Worm (Caenorhabditis elegans) whole organism, young adult: ENCODE measurements around the gene ced-9.

Experiments
- B0035.1 ChIP-seq: sonication (generic microtip); optimal IDR thresholded peaks from 2 replicates; lab custom pipeline; 2016; ENCODE audit warnings: missing genetic modification characterization, mild to moderate bottlenecking, missing compliant biosample characterization, missing genotype, missing genetic modification reagents
- B0261.1 ChIP-seq: sonication (generic microtip); optimal IDR thresholded peaks from 2 replicates; lab custom pipeline; 2016; ENCODE audit warnings: mild to moderate bottlenecking, missing genetic modification characterization, moderate library complexity, missing compliant biosample characterization
- D2030.7 ChIP-seq: fragments of 200-800 bp; sonication (Bioruptor generic); IDR thresholded peaks from 2 replicates; pipeline ENCODE4 v1.3.6; 2022; ENCODE audit warnings: missing genetic modification reagents, missing genetic modification characterization, missing compliant biosample characterization
- F10E7.11 ChIP-seq: sonication (generic microtip); optimal IDR thresholded peaks from 2 replicates; lab custom pipeline; 2017; ENCODE audit warnings: mild to moderate bottlenecking, missing genetic modification characterization, moderate library complexity, missing compliant biosample characterization
- F33H1.4 ChIP-seq: fragments of 200-800 bp; sonication (Bioruptor generic); IDR thresholded peaks from 2 replicates; pipeline ENCODE4 v1.3.6; 2022; ENCODE audit warnings: missing genetic modification reagents, missing genetic modification characterization, missing compliant biosample characterization
- F37B4.10 ChIP-seq: fragments of 200-800 bp; sonication (Bioruptor generic); IDR thresholded peaks from 2 replicates; pipeline ENCODE4 v1.3.6; 2022; ENCODE audit warnings: missing genetic modification characterization, missing compliant biosample characterization
- F49E8.2 ChIP-seq: sonication (generic microtip); optimal IDR thresholded peaks from 3 replicates; lab custom pipeline; 2017; ENCODE audit warnings: missing genetic modification characterization, mild to moderate bottlenecking, missing compliant biosample characterization, antibody characterized with exemption, moderate library complexity; ENCODE audit not compliant: insufficient read depth
- F55B11.4 ChIP-seq: sonication (generic microtip); optimal IDR thresholded peaks from 2 replicates; lab custom pipeline; 2016; ENCODE audit warnings: missing compliant biosample characterization, missing genetic modification characterization, borderline replicate concordance; ENCODE audit not compliant: insufficient read depth
- F57C9.4 ChIP-seq: sonication (generic microtip); optimal IDR thresholded peaks from 2 replicates; lab custom pipeline; 2017; ENCODE audit warnings: mild to moderate bottlenecking, missing genetic modification characterization, missing compliant biosample characterization
- K12H6.12 ChIP-seq: fragments of 200-800 bp; sonication (Bioruptor generic); optimal IDR thresholded peaks from 2 replicates; lab custom pipeline; 2018; ENCODE audit warnings: mild to moderate bottlenecking, missing genetic modification characterization, missing compliant biosample characterization
- T07F8.4 ChIP-seq: sonication (generic microtip); optimal IDR thresholded peaks from 2 replicates; lab custom pipeline; 2016; ENCODE audit warnings: mild to moderate bottlenecking, missing genetic modification characterization, moderate library complexity, missing compliant biosample characterization
- Y53F4B.3 ChIP-seq: fragments of 200-800 bp; sonication (Bioruptor generic); IDR thresholded peaks from 2 replicates; pipeline ENCODE4 v1.3.6; 2022; ENCODE audit warnings: missing genetic modification reagents, missing genetic modification characterization, missing compliant biosample characterization
- Y53G8AR.9 ChIP-seq: fragments of 200-800 bp; sonication (Bioruptor generic); conservative IDR thresholded peaks from 2 replicates; pipeline ENCODE4 v1.3.6; 2022; ENCODE audit warnings: missing genetic modification reagents, missing genetic modification characterization, missing compliant biosample characterization
- Y56A3A.18 ChIP-seq: fragments of 200-800 bp; sonication (Bioruptor generic); IDR thresholded peaks from 2 replicates; pipeline ENCODE4 v1.3.6; 2022; ENCODE audit warnings: missing genetic modification reagents, missing genetic modification characterization, missing compliant biosample characterization
- Y95B8A.8 ChIP-seq: fragments of 200-800 bp; sonication (Bioruptor generic); IDR thresholded peaks from 2 replicates; pipeline ENCODE4 v1.3.6; 2022; ENCODE audit warnings: missing genetic modification reagents, missing genetic modification characterization, missing compliant biosample characterization
- ZK185.1 ChIP-seq: sonication (generic microtip); optimal IDR thresholded peaks from 2 replicates; lab custom pipeline; 2016; ENCODE audit warnings: mild to moderate bottlenecking, missing genetic modification characterization, missing compliant biosample characterization; ENCODE audit not compliant: poor library complexity, severe bottlenecking
- atf-7 ChIP-seq: sonication (generic microtip); optimal IDR thresholded peaks from 2 replicates; lab custom pipeline; 2017; ENCODE audit warnings: mild to moderate bottlenecking, missing genetic modification characterization, missing compliant biosample characterization
- attf-3 ChIP-seq: fragments of 200-800 bp; sonication (Bioruptor generic); conservative IDR thresholded peaks from 2 replicates; pipeline ENCODE4 v1.3.6; 2022; ENCODE audit warnings: missing genetic modification reagents, missing genetic modification characterization, missing compliant biosample characterization
- attf-5 ChIP-seq: fragments of 200-800 bp; sonication (Bioruptor generic); optimal IDR thresholded peaks from 2 replicates; lab custom pipeline; 2018; ENCODE audit warnings: mild to moderate bottlenecking, missing genetic modification characterization, missing compliant biosample characterization
- attf-6 ChIP-seq: fragments of 200-800 bp; sonication (Bioruptor generic); IDR thresholded peaks from 2 replicates; pipeline ENCODE4 v1.3.6; 2022; ENCODE audit warnings: missing genetic modification reagents, missing genetic modification characterization, missing compliant biosample characterization
- bed-2 ChIP-seq: fragments of 200-800 bp; sonication (Bioruptor generic); IDR thresholded peaks from 2 replicates; pipeline ENCODE4 v1.3.6; 2022; ENCODE audit warnings: missing genetic modification reagents, missing genetic modification characterization, missing compliant biosample characterization
- ccch-3 ChIP-seq: fragments of 200-800 bp; sonication (Bioruptor generic); optimal IDR thresholded peaks from 2 replicates; lab custom pipeline; 2018; ENCODE audit warnings: mild to moderate bottlenecking, missing genetic modification characterization, missing compliant biosample characterization
- ceh-40 ChIP-seq: fragments of 200-800 bp; sonication (Bioruptor generic); IDR thresholded peaks from 2 replicates; pipeline ENCODE4 v1.3.6; 2022; ENCODE audit warnings: missing genetic modification characterization, missing compliant biosample characterization
- ceh-79 ChIP-seq: sonication (generic microtip); optimal IDR thresholded peaks from 2 replicates; lab custom pipeline; 2017; ENCODE audit warnings: mild to moderate bottlenecking, missing genetic modification characterization, missing compliant biosample characterization
- ceh-91 ChIP-seq: fragments of 200-800 bp; sonication (Bioruptor generic); IDR thresholded peaks from 2 replicates; pipeline ENCODE4 v1.3.6; 2022; ENCODE audit warnings: missing genetic modification reagents, missing genetic modification characterization, missing compliant biosample characterization
- dox-1 ChIP-seq: fragments of 200-800 bp; sonication (Bioruptor generic); IDR thresholded peaks from 2 replicates; pipeline ENCODE4 v1.3.6; 2022; ENCODE audit warnings: missing genetic modification reagents, missing genetic modification characterization, missing compliant biosample characterization
- egl-44 ChIP-seq: fragments of 200-800 bp; sonication (Bioruptor generic); IDR thresholded peaks from 2 replicates; pipeline ENCODE4 v1.3.6; 2022; ENCODE audit warnings: missing genetic modification reagents, missing genetic modification characterization, missing compliant biosample characterization
- fkh-3 ChIP-seq: sonication (generic microtip); optimal IDR thresholded peaks from 2 replicates; lab custom pipeline; 2016; ENCODE audit warnings: mild to moderate bottlenecking, missing genetic modification characterization, missing compliant biosample characterization
- hlh-12 ChIP-seq: sonication (generic microtip); optimal IDR thresholded peaks from 2 replicates; lab custom pipeline; 2016; ENCODE audit warnings: missing genetic modification characterization, missing compliant biosample characterization
- hrde-1 ChIP-seq: sonication (generic microtip); optimal IDR thresholded peaks from 2 replicates; lab custom pipeline; 2016; ENCODE audit warnings: missing genetic modification characterization, mild to moderate bottlenecking, missing compliant biosample characterization, moderate library complexity, missing genotype, missing genetic modification reagents, borderline replicate concordance
- let-607 ChIP-seq, 2 experiments: fragments of 200-800 bp in 1 of 2; sonication (Bioruptor generic) in 1 of 2; sonication (generic microtip) in 1 of 2; optimal IDR thresholded peaks; 2 replicates each; lab custom pipeline; 2016 to 2018; ENCODE audit warnings: mild to moderate bottlenecking in 2 of 2, missing compliant biosample characterization in 2 of 2, missing genetic modification characterization in 2 of 2, moderate library complexity in 2 of 2, missing genotype in 1 of 2
- lin-54 ChIP-seq: fragments of 200-800 bp; sonication (Bioruptor generic); optimal IDR thresholded peaks from 2 replicates; lab custom pipeline; 2018; ENCODE audit warnings: mild to moderate bottlenecking, missing genetic modification characterization, missing compliant biosample characterization
- madf-6 ChIP-seq: fragments of 200-800 bp; sonication (Bioruptor generic); IDR thresholded peaks from 2 replicates; pipeline ENCODE4 v1.3.6; 2022; ENCODE audit warnings: missing genetic modification reagents, missing genetic modification characterization, missing compliant biosample characterization
- mcd-1 ChIP-seq: fragments of 200-800 bp; sonication (Bioruptor generic); IDR thresholded peaks from 2 replicates; pipeline ENCODE4 v1.3.6; 2022; ENCODE audit warnings: missing genetic modification reagents, missing genetic modification characterization, missing compliant biosample characterization
- nfya-2 ChIP-seq: fragments of 200-800 bp; sonication (Bioruptor generic); IDR thresholded peaks from 2 replicates; pipeline ENCODE4 v1.3.6; 2022; ENCODE audit warnings: missing genetic modification reagents, missing genetic modification characterization, missing compliant biosample characterization
- nhr-27 ChIP-seq: fragments of 200-800 bp; sonication (Bioruptor generic); optimal IDR thresholded peaks from 2 replicates; lab custom pipeline; 2018; ENCODE audit warnings: mild to moderate bottlenecking, missing genetic modification characterization, moderate library complexity, missing compliant biosample characterization
- nhr-80 ChIP-seq: sonication (generic microtip); optimal IDR thresholded peaks from 2 replicates; lab custom pipeline; 2016; ENCODE audit warnings: missing genetic modification characterization, missing compliant biosample characterization
- pbrm-1 ChIP-seq: fragments of 200-800 bp; sonication (Bioruptor generic); IDR thresholded peaks from 2 replicates; pipeline ENCODE4 v1.3.6; 2022; ENCODE audit warnings: missing genetic modification reagents, missing genetic modification characterization, missing compliant biosample characterization
- rpc-1 ChIP-seq, 2 experiments: fragments of 150-350 bp in 1 of 2; sonication (generic microtip) in 1 of 2; optimal IDR thresholded peaks; 2 replicates each; lab custom pipeline; 2014 to 2018; ENCODE audit warnings: missing biosample characterization in 1 of 2, missing genetic modification characterization in 1 of 2, missing genetic modification reagents in 1 of 2, missing genotype in 1 of 2
- sdz-38 ChIP-seq: sonication (generic microtip); optimal IDR thresholded peaks from 2 replicates; lab custom pipeline; 2016; ENCODE audit warnings: missing genotype, missing genetic modification characterization, missing compliant biosample characterization
- snpc-3.4 ChIP-seq: sonication (generic microtip); optimal IDR thresholded peaks from 2 replicates; lab custom pipeline; 2017; ENCODE audit warnings: missing genetic modification characterization, mild to moderate bottlenecking, missing compliant biosample characterization, antibody characterized with exemption, moderate library complexity, missing genotype, missing genetic modification reagents
- snpc-4 ChIP-seq, 5 experiments: fragments of 150-350 bp in 1 of 5; sonication (generic microtip) in 4 of 5; optimal IDR thresholded peaks; 2 replicates each; lab custom pipeline; 2014 to 2018; ENCODE audit warnings: missing genetic modification characterization in 5 of 5, missing biosample characterization in 3 of 5, antibody characterized with exemption in 2 of 5, mild to moderate bottlenecking in 2 of 5, missing compliant biosample characterization in 2 of 5, missing genotype in 2 of 5, moderate library complexity in 2 of 5, missing genetic modification reagents in 1 of 5
- sptf-2 ChIP-seq: fragments of 200-800 bp; sonication (Bioruptor generic); optimal IDR thresholded peaks from 2 replicates; lab custom pipeline; 2018; ENCODE audit warnings: mild to moderate bottlenecking, missing genetic modification characterization, missing compliant biosample characterization
- tbx-9 ChIP-seq: sonication (generic microtip); optimal IDR thresholded peaks from 2 replicates; lab custom pipeline; 2016; ENCODE audit warnings: borderline replicate concordance, missing genetic modification characterization, inconsistent platforms, missing compliant biosample characterization
- zfh-2 ChIP-seq: fragments of 200-800 bp; sonication (Bioruptor generic); conservative IDR thresholded peaks from 2 replicates; pipeline ENCODE4 v1.3.6; 2022; ENCODE audit warnings: missing genetic modification reagents, missing genetic modification characterization, missing compliant biosample characterization
- ztf-18 ChIP-seq: sonication (generic microtip); optimal IDR thresholded peaks from 2 replicates; lab custom pipeline; 2016; ENCODE audit warnings: missing genotype, mild to moderate bottlenecking, missing genetic modification characterization, missing compliant biosample characterization
- ztf-25 ChIP-seq: fragments of 200-800 bp; sonication (Bioruptor generic); IDR thresholded peaks from 2 replicates; pipeline ENCODE4 v1.3.6; 2022; ENCODE audit warnings: missing genetic modification reagents, missing genetic modification characterization, missing compliant biosample characterization

Gene ced-9

ce11 chrIII:10318755-10319154, 16.2 kb upstream of the ced-9 start, which contains the start of gene unc-69 (continued):
- peak; percentile 27; the same call in 1 of the 2 replicates for TF ChIP-seq F33H1.4 (GFP tag; lab: Robert Waterston, UW)
- no peak for TF ChIP-seq rpc-1 (optimal IDR thresholded peaks at IDR 0.05; lab: Kevin White, UChicago)
- no peak for TF ChIP-seq rpc-1 (tag; optimal IDR thresholded peaks at IDR 0.05; lab: Kevin White, UChicago)
- no peak for TF ChIP-seq pbrm-1 (GFP tag; lab: Robert Waterston, UW)
- TF ChIP-seq attf-5 (GFP tag; lab: Kevin White, UChicago), result peak; percentile 30
- no peak for TF ChIP-seq F49E8.2 (tag; lab: Kevin White, UChicago)
- TF ChIP-seq hlh-12 (tag; lab: Kevin White, UChicago), result no peak
- TF ChIP-seq F55B11.4 (tag; lab: Kevin White, UChicago), result no peak
- no peak for TF ChIP-seq B0261.1 (tag; lab: Kevin White, UChicago)
- TF ChIP-seq K12H6.12 (tag; lab: Kevin White, UChicago), result no peak
- no peak for TF ChIP-seq ceh-40
- no peak for TF ChIP-seq attf-3
- TF ChIP-seq egl-44 (GFP tag; lab: Robert Waterston, UW), result no peak
- no peak for TF ChIP-seq ccch-3 (GFP tag; lab: Kevin White, UChicago)
- TF ChIP-seq F37B4.10 (GFP tag; lab: Robert Waterston, UW), result no peak
- TF ChIP-seq dox-1 (GFP tag; lab: Robert Waterston, UW), result 0 out of 2 replicates have a peak, but pooled peaks have one; percentile 24
- no peak for TF ChIP-seq Y53G8AR.9 (GFP tag; lab: Robert Waterston, UW)
- TF ChIP-seq sptf-2 (GFP tag; lab: Kevin White, UChicago), result no peak
- TF ChIP-seq mcd-1 (GFP tag; lab: Robert Waterston, UW), result peak; percentile 88
- peak; percentile 28 for TF ChIP-seq lin-54 (GFP tag; lab: Kevin White, UChicago)
- TF ChIP-seq Y95B8A.8 (GFP tag; lab: Robert Waterston, UW), result no peak
- TF ChIP-seq Y53F4B.3 (GFP tag; lab: Robert Waterston, UW), result no peak
- no peak for TF ChIP-seq tbx-9
- TF ChIP-seq F10E7.11, result no peak
- no peak for TF ChIP-seq attf-6 (GFP tag; lab: Robert Waterston, UW)
- no peak for TF ChIP-seq Y56A3A.18 (GFP tag; lab: Robert Waterston, UW)
- TF ChIP-seq atf-7 (tag; lab: Kevin White, UChicago), result no peak
- no peak for TF ChIP-seq ceh-79 (tag; lab: Kevin White, UChicago)
- TF ChIP-seq snpc-4 (GFP tag; optimal IDR thresholded peaks at IDR 0.05; lab: Kevin White, UChicago), result no peak
- TF ChIP-seq snpc-4 (tag; optimal IDR thresholded peaks at IDR 0.05; lab: Kevin White, UChicago), result peak in 3 of 4 experiments; percentile 6 to 28 (median 7)
- no peak for TF ChIP-seq ceh-91 (GFP tag; lab: Robert Waterston, UW)
- TF ChIP-seq T07F8.4, result no peak
- TF ChIP-seq zfh-2 (GFP tag; lab: Robert Waterston, UW), result no peak
- peak; percentile 31; the same call in 1 of the 2 replicates for TF ChIP-seq D2030.7 (GFP tag; lab: Robert Waterston, UW)
- TF ChIP-seq sdz-38 (tag; lab: Kevin White, UChicago), result no peak
- no peak for TF ChIP-seq ztf-25 (GFP tag; lab: Robert Waterston, UW)
- no peak for TF ChIP-seq nfya-2
- TF ChIP-seq bed-2 (GFP tag; lab: Robert Waterston, UW), result no peak
- TF ChIP-seq nhr-80, result no peak
- peak; percentile 9 for TF ChIP-seq snpc-3.4 (tag; lab: Kevin White, UChicago)
- no peak for TF ChIP-seq B0035.1 (tag; lab: Kevin White, UChicago)
- no peak for TF ChIP-seq ZK185.1 (tag; lab: Kevin White, UChicago)
- TF ChIP-seq nhr-27, result no peak
- TF ChIP-seq let-607 (tag; optimal IDR thresholded peaks at IDR 0.05; lab: Kevin White, UChicago), result peak; percentile 12 to 48
- no peak for TF ChIP-seq F57C9.4 (tag; lab: Kevin White, UChicago)
- TF ChIP-seq ztf-18 (tag; lab: Kevin White, UChicago), result peak; percentile 33
- no peak for TF ChIP-seq madf-6 (GFP tag; lab: Robert Waterston, UW)
- no peak for TF ChIP-seq fkh-3 (tag; lab: Kevin White, UChicago)
- TF ChIP-seq hrde-1 (tag; lab: Kevin White, UChicago), result no peak
